In the genomic region with DNA sequence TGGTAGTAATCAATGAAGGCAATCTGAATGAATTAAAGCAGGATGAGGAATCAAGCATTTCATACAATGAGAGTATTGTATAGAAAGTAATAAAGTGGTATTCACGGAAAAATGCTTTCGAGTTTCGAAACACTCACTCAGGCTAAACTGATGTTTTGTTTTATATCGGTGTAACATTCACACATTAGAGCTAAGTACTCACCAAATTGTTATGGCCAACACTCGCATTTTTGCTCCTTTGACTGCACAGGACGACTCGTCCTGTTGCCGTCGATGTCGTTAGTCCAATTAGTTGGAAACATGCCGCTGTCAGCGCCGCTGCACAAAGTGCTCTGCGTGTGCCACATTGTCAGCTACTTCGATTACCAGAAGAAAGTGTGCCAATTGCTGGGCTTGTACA, we compare ENCODE assay signal across 2 fruit fly cellular contexts.
A peak's percentile ranks its signal among the peaks of the same experiment; 100 is the strongest.
TF ChIP-seq lines count a peak whose summit lies in the region.

TSS of gene Grl62c (plus strand) at position 301 of the 400 bp plus-strand sequence.

- no peak for TF ChIP-seq CTCF in whole organism, embryonic (GFP tag; optimal IDR thresholded peaks at IDR 0.05; lab: Kevin White, UChicago)

TF ChIP-seq in whole organism, embryonic, 481 proteins besides CTCF, POLR2A, EP300 and RAD21:
- TF ChIP-seq Ets65A (GFP tag; lab: Kevin White, UChicago) (peak; percentile 21), cg (GFP tag; optimal IDR thresholded peaks at IDR 0.05; lab: Kevin White, UChicago) (no peak)

TF ChIP-seq in whole organism, prepupa, 60 proteins besides CTCF, POLR2A, EP300 and RAD21:
- TF ChIP-seq CG16779 (tag; optimal IDR thresholded peaks at IDR 0.05; lab: Kevin White, UChicago): no peak
- TF ChIP-seq svp (GFP tag; lab: Kevin White, UChicago): peak; percentile 32
- TF ChIP-seq salr (GFP tag; optimal IDR thresholded peaks at IDR 0.05; lab: Kevin White, UChicago): no peak
- TF ChIP-seq CG6808 (GFP tag; optimal IDR thresholded peaks at IDR 0.05; lab: Kevin White, UChicago): no peak
- TF ChIP-seq Met (GFP tag; optimal IDR thresholded peaks at IDR 0.05; lab: Kevin White, UChicago): no peak
- TF ChIP-seq dsx (GFP tag; optimal IDR thresholded peaks at IDR 0.05; lab: Kevin White, UChicago; ENCODE audit: poor library complexity, severe bottlenecking): no peak
- TF ChIP-seq pdm3 (GFP tag; optimal IDR thresholded peaks at IDR 0.05; lab: Kevin White, UChicago): no peak
